Worm (Caenorhabditis elegans) whole organism, L4 larva: Measurements from ENCODE around the gene R10E4.1.

Experiments used
- ceh-20 ChIP-seq: fragments of 200-800 bp; sonication (Bioruptor generic); IDR thresholded peaks from 2 replicates; pipeline ENCODE4 v1.3.6; 2022; ENCODE audit warnings: missing genetic modification reagents, missing genetic modification characterization, missing compliant biosample characterization
- pqm-1 ChIP-seq: sonication (generic microtip); optimal IDR thresholded peaks from 2 replicates; lab custom pipeline; 2017; ENCODE audit warnings: missing biosample characterization, missing genetic modification characterization
- snpc-4 ChIP-seq: fragments of 150-350 bp; optimal IDR thresholded peaks from 2 replicates; lab custom pipeline; 2014; ENCODE audit warnings: missing biosample characterization, missing genetic modification characterization
- vab-7 ChIP-seq: fragments of 200-800 bp; sonication (Bioruptor generic); IDR thresholded peaks from 2 replicates; pipeline ENCODE4 v1.3.6; 2022; ENCODE audit warnings: missing genetic modification reagents, missing genetic modification characterization, missing compliant biosample characterization

- TF ChIP-seq pqm-1 (no peak), ceh-20 (GFP tag; lab: Robert Waterston, UW) (no peak), snpc-4 (tag; lab: Kevin White, UChicago) (no peak), vab-7 (GFP tag; lab: Robert Waterston, UW) (no peak)
Measured at ce11 chrIII:4287379-4287778, 17.8 kb downstream of the R10E4.1 start, which contains the start of gene R10E4.3.
